Fruit fly (Drosophila melanogaster) whole organism, prepupa: ENCODE data around the gene CG10466.

Experiments used
- CG16779 ChIP-seq: fragments of 200-800 bp; sonication (Bioruptor generic); optimal IDR thresholded peaks from 3 replicates; lab custom pipeline; 2017; ENCODE audit warnings: missing biosample characterization, mild to moderate bottlenecking, missing genetic modification characterization
- CG8319 ChIP-seq: fragments of 200-800 bp; sonication (Bioruptor generic); optimal IDR thresholded peaks from 3 replicates; lab custom pipeline; 2016; ENCODE audit warnings: missing biosample characterization, missing genetic modification characterization
- Ets96B ChIP-seq: fragments of 200-800 bp; optimal IDR thresholded peaks from 2 replicates; lab custom pipeline; 2019; ENCODE audit warnings: missing biosample characterization, mild to moderate bottlenecking, missing genetic modification characterization, moderate library complexity
- dac ChIP-seq: fragments of 200-800 bp; sonication (Bioruptor generic); optimal IDR thresholded peaks from 2 replicates; lab custom pipeline; 2017; ENCODE audit warnings: missing biosample characterization, mild to moderate bottlenecking, missing genetic modification characterization
- pdm3 ChIP-seq: fragments of 200-800 bp; sonication (Bioruptor generic); optimal IDR thresholded peaks from 3 replicates; lab custom pipeline; 2016; ENCODE audit warnings: missing biosample characterization, missing genetic modification characterization

DNA sequence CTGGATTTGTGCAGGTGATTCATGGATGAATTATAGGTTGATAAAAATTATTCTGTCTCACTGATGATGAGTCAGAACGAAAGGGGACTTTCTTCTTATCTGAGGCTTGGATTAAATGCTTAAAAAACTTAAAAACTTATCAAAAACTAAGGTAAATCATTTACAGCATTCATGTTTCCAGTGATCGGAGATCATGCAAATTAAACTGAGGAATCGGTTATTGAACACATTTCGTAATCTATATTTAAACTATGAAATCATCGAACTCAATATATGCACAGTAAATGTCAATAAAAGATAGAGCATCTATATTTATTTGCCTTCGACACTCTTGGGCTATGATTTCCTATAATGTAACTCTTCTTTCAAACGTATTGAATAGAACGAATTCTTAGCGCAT, 4.0 kb upstream of the CG10466 start:
- TF ChIP-seq pdm3 (GFP tag; lab: Kevin White, UChicago): no peak
- no peak for TF ChIP-seq dac (GFP tag; lab: Kevin White, UChicago)
- TF ChIP-seq CG8319 (GFP tag; lab: Kevin White, UChicago): no peak
- no peak for TF ChIP-seq CG16779
- TF ChIP-seq Ets96B (tag; lab: Kevin White, UChicago): no peak
